Worm (Caenorhabditis elegans): Measurements from ENCODE around the gene F54D8.6.
A peak's percentile ranks its signal among the peaks of the same experiment; 100 is the strongest.

The F54D8.6 gene

DNA sequence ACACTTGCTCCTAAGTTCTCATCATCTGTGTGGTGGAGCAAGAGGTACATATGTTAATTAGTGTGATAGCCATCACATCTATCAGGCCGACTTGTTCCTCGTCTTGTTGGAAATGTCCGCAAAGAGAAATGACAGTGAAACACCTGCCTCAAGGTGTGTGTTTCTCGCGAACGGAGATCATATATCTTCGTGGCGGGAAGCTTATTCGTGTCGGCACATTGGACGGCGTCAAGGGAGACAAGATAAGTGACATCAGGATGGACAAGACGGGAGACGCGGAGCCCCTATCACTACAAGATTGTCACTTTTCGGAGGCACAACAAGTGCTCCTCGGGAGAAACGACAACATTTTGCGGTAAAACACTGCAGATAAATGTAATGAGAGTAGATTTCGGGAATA lies 37.0 kb downstream of the F54D8.6 start:
- TF ChIP-seq akir-1 (GFP tag; optimal IDR thresholded peaks at IDR 0.05) = no peak
- no peak for TF ChIP-seq ceh-79 (tag; optimal IDR thresholded peaks at IDR 0.05)
- no peak for TF ChIP-seq snpc-3.4 (tag; optimal IDR thresholded peaks at IDR 0.05)
- TF ChIP-seq fkh-3 (tag; optimal IDR thresholded peaks at IDR 0.05) = no peak
- TF ChIP-seq ztf-26 (tag; optimal IDR thresholded peaks at IDR 0.05) = no peak
- no peak for TF ChIP-seq ekl-4 (GFP tag; IDR thresholded peaks at IDR 0.05)
- TF ChIP-seq attf-3 (GFP tag; conservative IDR thresholded peaks at IDR 0.05) = no peak
- no peak for TF ChIP-seq lsy-27 (tag; optimal IDR thresholded peaks at IDR 0.05; ENCODE audit: borderline replicate concordance, insufficient read depth)
- no peak for TF ChIP-seq Y67H2A.10 (GFP tag; conservative IDR thresholded peaks at IDR 0.05)
- no peak for TF ChIP-seq rec-8 (tag; optimal IDR thresholded peaks at IDR 0.05)
- TF ChIP-seq let-526 (GFP tag; IDR thresholded peaks at IDR 0.05) = no peak
- TF ChIP-seq lag-1 (GFP tag; IDR thresholded peaks at IDR 0.05) = no peak
- no peak for TF ChIP-seq ccch-3 (GFP tag; optimal IDR thresholded peaks at IDR 0.05)
- no peak for TF ChIP-seq sea-2 (GFP tag; IDR thresholded peaks at IDR 0.05)
- no peak for TF ChIP-seq egl-18 (GFP tag; IDR thresholded peaks at IDR 0.05)
- no peak for TF ChIP-seq lin-26 (GFP tag; IDR thresholded peaks at IDR 0.05)

DNA sequence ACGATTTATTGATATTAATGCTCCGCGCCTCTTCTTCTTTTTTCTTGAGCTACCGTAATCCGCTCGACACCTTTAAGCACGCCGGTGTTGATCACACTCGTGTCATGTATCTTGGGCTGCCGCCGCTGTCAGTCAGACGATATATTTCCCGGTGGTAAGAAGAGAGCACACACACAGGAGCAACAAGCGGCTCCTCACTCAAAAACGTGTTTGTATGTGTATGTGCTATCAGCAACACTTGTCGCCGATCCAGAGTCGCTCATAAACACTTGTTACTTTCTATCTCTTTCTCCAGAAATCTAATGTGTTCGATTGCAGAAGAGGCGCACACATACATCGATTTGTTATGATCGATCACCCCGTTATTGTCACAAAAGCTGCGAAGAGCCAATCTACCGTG lies 37.8 kb downstream of the F54D8.6 start:
- TF ChIP-seq gei-17 (GFP tag; optimal IDR thresholded peaks at IDR 0.05) = no peak
- TF ChIP-seq nhr-80 (tag; optimal IDR thresholded peaks at IDR 0.05) = peak; percentile 66
- no peak for TF ChIP-seq K11D2.4 (GFP tag; IDR thresholded peaks at IDR 0.05)
- TF ChIP-seq K12H6.12 (tag; optimal IDR thresholded peaks at IDR 0.05) = peak; percentile 11

DNA sequence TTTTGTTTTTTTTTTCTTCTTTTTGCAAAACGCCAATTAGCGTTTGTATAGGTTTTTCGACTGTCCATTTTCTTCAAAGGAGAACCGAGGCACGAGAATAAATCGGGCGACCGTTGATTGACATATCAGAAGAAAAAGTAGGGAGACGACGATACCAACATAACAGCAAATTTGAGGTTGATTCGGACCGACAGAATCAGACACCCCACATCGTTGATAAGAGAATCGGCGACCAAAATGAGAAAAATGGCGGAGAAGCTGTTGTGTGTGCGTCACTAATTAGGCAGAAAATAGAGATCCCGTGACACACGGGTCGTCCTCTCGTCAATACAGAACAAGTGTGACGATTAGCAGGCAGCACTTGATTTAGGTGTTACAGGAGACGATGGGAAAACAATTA lies 39.1 kb downstream of the F54D8.6 start:
- TF ChIP-seq gei-17 (GFP tag; optimal IDR thresholded peaks at IDR 0.05) (no peak), F37B4.10 (GFP tag; IDR thresholded peaks at IDR 0.05) (0 out of 2 replicates have a peak, but pooled peaks have one; percentile 12), nhr-80 (tag; optimal IDR thresholded peaks at IDR 0.05) (peak; percentile 63), unc-62 (GFP tag; optimal IDR thresholded peaks at IDR 0.05) (peak; percentile 5), die-1 (tag; optimal IDR thresholded peaks at IDR 0.05) (no peak), tbx-9 (tag; optimal IDR thresholded peaks at IDR 0.05; ENCODE audit: borderline replicate concordance) (no peak)

ce11 chrIII:5143520-5143919 lies 40.7 kb downstream of the F54D8.6 start:
- no peak for TF ChIP-seq lag-1 (GFP tag; IDR thresholded peaks at IDR 0.05)
- no peak for TF ChIP-seq T26A5.8 (tag; optimal IDR thresholded peaks at IDR 0.05)
- no peak for TF ChIP-seq hlh-12 (tag; optimal IDR thresholded peaks at IDR 0.05)
- TF ChIP-seq F52B5.7 (tag; optimal IDR thresholded peaks at IDR 0.05) = no peak
- TF ChIP-seq C17E4.6 (GFP tag; IDR thresholded peaks at IDR 0.05) = no peak
- no peak for TF ChIP-seq B0035.1 (tag; optimal IDR thresholded peaks at IDR 0.05)
- no peak for TF ChIP-seq Y95B8A.8 (GFP tag; IDR thresholded peaks at IDR 0.05)
- TF ChIP-seq rec-8 (tag; optimal IDR thresholded peaks at IDR 0.05) = no peak
- TF ChIP-seq aptf-3 (GFP tag; IDR thresholded peaks at IDR 0.05) = no peak
- no peak for TF ChIP-seq C06A6.2 (GFP tag; conservative IDR thresholded peaks at IDR 0.05)
- no peak for TF ChIP-seq nhr-120 (GFP tag; IDR thresholded peaks at IDR 0.05)
- no peak for TF ChIP-seq madf-6 (GFP tag; IDR thresholded peaks at IDR 0.05)
- TF ChIP-seq madf-3 (GFP tag; IDR thresholded peaks at IDR 0.05) = no peak
- TF ChIP-seq ama-1 (optimal IDR thresholded peaks at IDR 0.05) = no peak
- no peak for TF ChIP-seq ama-1 (GFP tag; optimal IDR thresholded peaks at IDR 0.05)
- no peak for TF ChIP-seq let-526 (GFP tag; IDR thresholded peaks at IDR 0.05)
- no peak for TF ChIP-seq Y53G8AR.9 (GFP tag; conservative IDR thresholded peaks at IDR 0.05)
- no peak for TF ChIP-seq bed-2 (GFP tag; IDR thresholded peaks at IDR 0.05)
- TF ChIP-seq sptf-2 (GFP tag; optimal IDR thresholded peaks at IDR 0.05) = no peak
- TF ChIP-seq efl-1 (GFP tag; optimal IDR thresholded peaks at IDR 0.05) = no peak
